Worm (Caenorhabditis elegans): ENCODE data around the gene fnip-2.

Gene fnip-2

DNA sequence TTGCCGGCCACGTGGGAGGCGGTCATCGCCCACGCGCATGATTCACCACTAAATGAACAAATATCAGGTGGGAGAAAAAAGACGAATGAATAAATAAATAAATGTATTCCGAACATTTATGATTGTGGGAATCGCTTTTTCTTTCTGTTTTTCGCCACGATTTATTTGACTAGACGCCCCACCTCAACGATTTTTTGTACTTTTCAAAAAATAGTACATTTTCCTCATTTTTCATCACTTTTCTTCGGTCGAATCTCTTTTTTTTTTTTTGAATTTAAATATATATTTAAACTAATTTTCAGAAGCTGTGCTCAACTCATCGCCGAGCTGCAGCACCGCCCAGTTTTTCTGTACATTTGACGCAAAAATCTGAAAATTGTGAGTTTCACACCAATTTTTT is at the start of gene fnip-2:
fnip-2 (plus strand) TSS at position 301 of the 400 bp plus-strand sequence.
- TF ChIP-seq ceh-79 (tag; optimal IDR thresholded peaks at IDR 0.05), result no peak
- no peak for TF ChIP-seq snpc-3.4 (tag; optimal IDR thresholded peaks at IDR 0.05)
- no peak for TF ChIP-seq ztf-25 (GFP tag; IDR thresholded peaks at IDR 0.05)
- no peak for TF ChIP-seq ZK185.1 (tag; optimal IDR thresholded peaks at IDR 0.05; ENCODE audit: poor library complexity, severe bottlenecking)
- TF ChIP-seq Y53G8AR.9 (GFP tag; conservative IDR thresholded peaks at IDR 0.05), result no peak
- TF ChIP-seq hmg-1.2 (GFP tag; IDR thresholded peaks at IDR 0.05), result no peak
- no peak for TF ChIP-seq lin-40 (tag; optimal IDR thresholded peaks at IDR 0.05)
- TF ChIP-seq F37B4.10 (GFP tag; IDR thresholded peaks at IDR 0.05), result no peak
- TF ChIP-seq Y79H2A.3 (GFP tag; conservative IDR thresholded peaks at IDR 0.05), result no peak
- no peak for TF ChIP-seq rec-8 (tag; optimal IDR thresholded peaks at IDR 0.05)
- no peak for TF ChIP-seq nfyb-1 (GFP tag; IDR thresholded peaks at IDR 0.05)
- TF ChIP-seq lag-1 (GFP tag; IDR thresholded peaks at IDR 0.05), result no peak

DNA sequence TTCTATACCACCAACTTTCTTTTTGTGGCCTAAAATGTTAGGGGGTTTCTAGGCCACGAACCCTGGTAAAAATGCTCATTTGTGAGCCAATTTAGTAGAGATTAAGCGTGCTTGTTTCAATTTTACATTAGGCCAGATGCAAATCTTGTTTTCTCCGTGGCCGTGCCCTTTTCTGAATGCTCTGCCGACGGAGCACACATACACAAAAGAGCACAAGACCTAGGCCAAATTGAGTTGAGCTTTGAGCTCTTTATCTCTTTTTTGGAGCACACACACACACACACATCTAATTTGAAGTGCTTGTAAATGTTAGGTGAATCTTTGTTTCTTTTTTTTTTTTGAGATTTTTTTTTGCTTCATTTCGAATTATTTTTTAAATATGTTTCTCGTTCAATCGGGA is 49.7 kb upstream of the fnip-2 start:
- TF ChIP-seq ztf-6 (GFP tag; IDR thresholded peaks at IDR 0.05) (no peak), ztf-25 (GFP tag; IDR thresholded peaks at IDR 0.05) (no peak)

DNA sequence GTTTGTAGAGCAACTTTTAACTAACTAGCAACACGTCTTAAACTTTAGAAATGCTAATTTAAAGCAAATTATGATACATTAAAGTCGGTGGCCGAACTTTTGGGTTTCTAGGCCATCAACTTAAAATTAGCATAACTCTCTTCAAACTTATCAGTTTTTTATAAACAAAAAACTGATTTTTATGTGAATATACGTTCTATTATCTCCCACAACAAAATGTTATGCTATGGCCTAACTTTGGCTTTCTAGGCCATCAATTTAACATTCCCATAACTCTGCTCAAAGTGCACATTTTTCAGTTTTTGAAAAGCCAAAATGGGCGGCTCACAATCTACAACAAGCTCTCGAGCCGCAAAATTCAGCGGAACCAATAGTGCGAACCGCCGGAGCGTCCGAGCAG is 47.3 kb upstream of the fnip-2 start, which contains the start of gene C54E4.1:
C54E4.1 (plus strand) TSS at position 301 of the 400 bp plus-strand sequence.
- TF ChIP-seq lag-1 (GFP tag; IDR thresholded peaks at IDR 0.05) (no peak), lin-54 (GFP tag; optimal IDR thresholded peaks at IDR 0.05) (no peak)

DNA sequence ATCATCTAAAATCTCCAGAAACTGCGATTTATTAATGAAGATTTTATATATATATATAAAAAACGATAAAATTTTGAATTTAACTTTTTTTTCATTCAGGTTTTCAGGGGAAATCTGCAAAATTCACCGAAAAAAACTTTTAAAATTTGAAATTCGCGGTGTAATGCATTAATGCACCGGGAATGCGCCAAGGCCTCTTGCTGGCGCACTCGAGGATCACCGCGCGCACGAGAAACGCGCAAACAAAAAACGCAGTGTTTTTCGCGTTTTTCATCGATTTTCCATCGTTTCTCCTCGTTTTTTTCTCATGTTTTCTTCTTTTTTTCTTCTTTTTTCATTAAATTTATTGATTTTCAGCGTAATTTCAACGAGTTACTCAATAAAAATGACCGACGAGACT is 45.1 kb upstream of the fnip-2 start, which contains the start of gene hrpu-2:
hrpu-2 (plus strand) TSS at position 352 of the 400 bp plus-strand sequence.
- no peak for TF ChIP-seq Y56A3A.18 (GFP tag; IDR thresholded peaks at IDR 0.05)
- TF ChIP-seq gei-17 (GFP tag; optimal IDR thresholded peaks at IDR 0.05), result no peak
- TF ChIP-seq bed-2 (GFP tag; IDR thresholded peaks at IDR 0.05), result no peak
- TF ChIP-seq K12H6.12 (tag; optimal IDR thresholded peaks at IDR 0.05), result peak; percentile 47
- TF ChIP-seq F22D6.2 (tag; optimal IDR thresholded peaks at IDR 0.05), result peak; percentile 15
- no peak for TF ChIP-seq unc-62 (GFP tag; optimal IDR thresholded peaks at IDR 0.05)
- TF ChIP-seq lin-40 (tag; optimal IDR thresholded peaks at IDR 0.05), result peak; percentile 92
- TF ChIP-seq T26A5.8 (tag; optimal IDR thresholded peaks at IDR 0.05), result no peak
- peak; percentile 90 for TF ChIP-seq pbrm-1 (GFP tag; IDR thresholded peaks at IDR 0.05)
- peak; percentile 6 for TF ChIP-seq snpc-4 (GFP tag; optimal IDR thresholded peaks at IDR 0.05)
- TF ChIP-seq snpc-4 (tag; optimal IDR thresholded peaks at IDR 0.05), result peak in 2 of 4 experiments; percentile 17 to 74
- no peak for TF ChIP-seq egrh-3 (GFP tag; IDR thresholded peaks at IDR 0.05)
- no peak for TF ChIP-seq hsf-1 (GFP tag; IDR thresholded peaks at IDR 0.05)
- no peak for TF ChIP-seq mes-4 (tag; optimal IDR thresholded peaks at IDR 0.05)
- TF ChIP-seq B0019.2 (GFP tag; conservative IDR thresholded peaks at IDR 0.05), result no peak
- TF ChIP-seq ztf-25 (GFP tag; IDR thresholded peaks at IDR 0.05), result no peak
- TF ChIP-seq lin-54 (GFP tag; optimal IDR thresholded peaks at IDR 0.05), result peak; percentile 96
- no peak for TF ChIP-seq somi-1 (GFP tag; optimal IDR thresholded peaks at IDR 0.05)
- no peak for TF ChIP-seq nfya-1 (tag; optimal IDR thresholded peaks at IDR 0.05; ENCODE audit: borderline replicate concordance, insufficient read depth)
- TF ChIP-seq rec-8 (tag; optimal IDR thresholded peaks at IDR 0.05), result no peak
- no peak for TF ChIP-seq ztf-22 (GFP tag; optimal IDR thresholded peaks at IDR 0.05)
- no peak for TF ChIP-seq bed-1 (GFP tag; IDR thresholded peaks at IDR 0.05)
- TF ChIP-seq hmg-20 (GFP tag; IDR thresholded peaks at IDR 0.05), result no peak; the same call in 1 of the 2 replicates
- no peak for TF ChIP-seq ama-1 (optimal IDR thresholded peaks at IDR 0.05)
- no peak for TF ChIP-seq ama-1 (GFP tag; optimal IDR thresholded peaks at IDR 0.05)
- TF ChIP-seq unc-130 (GFP tag; optimal IDR thresholded peaks at IDR 0.05), result peak; percentile 13
- no peak for TF ChIP-seq aptf-3 (GFP tag; IDR thresholded peaks at IDR 0.05)
- no peak for TF ChIP-seq C06A6.2 (GFP tag; conservative IDR thresholded peaks at IDR 0.05)
- TF ChIP-seq fkh-3 (tag; optimal IDR thresholded peaks at IDR 0.05), result no peak
- TF ChIP-seq nfya-2 (GFP tag; IDR thresholded peaks at IDR 0.05), result no peak
- no peak for TF ChIP-seq ceh-40 (GFP tag; IDR thresholded peaks at IDR 0.05)
- peak; percentile 6 for TF ChIP-seq F49E8.2 (tag; optimal IDR thresholded peaks at IDR 0.05; ENCODE audit: insufficient read depth)
- TF ChIP-seq ztf-26 (tag; optimal IDR thresholded peaks at IDR 0.05), result peak; percentile 75
- TF ChIP-seq ztf-18 (tag; optimal IDR thresholded peaks at IDR 0.05), result peak; percentile 96
